Worm (Caenorhabditis elegans) whole organism, midembryonic: ENCODE data around the gene nspg-1.

Experiments used
- T22C8.4 ChIP-seq: fragments of 200-800 bp; sonication (Bioruptor generic); IDR thresholded peaks from 2 replicates; pipeline ENCODE4 v1.3.6; 2022; ENCODE audit warnings: missing genetic modification characterization, missing compliant biosample characterization
- cog-1 ChIP-seq: sonication (generic microtip); optimal IDR thresholded peaks from 2 replicates; lab custom pipeline; 2016; ENCODE audit warnings: missing genetic modification characterization, missing compliant biosample characterization
- flt-1 ChIP-seq: fragments of 200-800 bp; sonication (Bioruptor generic); IDR thresholded peaks from 2 replicates; pipeline ENCODE4 v1.3.6; 2022; ENCODE audit warnings: missing genetic modification characterization, missing compliant biosample characterization
- klf-2 ChIP-seq: fragments of 200-800 bp; sonication (Bioruptor generic); conservative IDR thresholded peaks from 2 replicates; pipeline ENCODE4 v1.3.6; 2022; ENCODE audit warnings: missing genetic modification reagents, missing genetic modification characterization, missing compliant biosample characterization
- med-1 ChIP-seq: sonication (generic microtip); optimal IDR thresholded peaks from 2 replicates; lab custom pipeline; 2017; ENCODE audit warnings: missing genetic modification characterization, mild to moderate bottlenecking, missing compliant biosample characterization, antibody characterized with exemption, missing genetic modification reagents; ENCODE audit not compliant: insufficient read depth
- ref-1 ChIP-seq: fragments of 200-800 bp; sonication (Bioruptor generic); conservative IDR thresholded peaks from 2 replicates; pipeline ENCODE4 v1.3.6; 2022; ENCODE audit warnings: missing genetic modification reagents, missing genetic modification characterization, missing compliant biosample characterization
- tab-1 ChIP-seq: fragments of 200-800 bp; sonication (Bioruptor generic); IDR thresholded peaks from 2 replicates; pipeline ENCODE4 v1.3.6; 2022; ENCODE audit warnings: missing genetic modification characterization, missing compliant biosample characterization
- ztf-23 ChIP-seq: fragments of 200-800 bp; sonication (Bioruptor generic); IDR thresholded peaks from 2 replicates; pipeline ENCODE4 v1.3.6; 2022; ENCODE audit warnings: missing genetic modification reagents, missing genetic modification characterization, missing compliant biosample characterization
- ztf-29 ChIP-seq: fragments of 200-800 bp; sonication (Bioruptor generic); IDR thresholded peaks from 2 replicates; pipeline ENCODE4 v1.3.6; 2022; ENCODE audit warnings: missing genetic modification reagents, missing genetic modification characterization, missing compliant biosample characterization

DNA sequence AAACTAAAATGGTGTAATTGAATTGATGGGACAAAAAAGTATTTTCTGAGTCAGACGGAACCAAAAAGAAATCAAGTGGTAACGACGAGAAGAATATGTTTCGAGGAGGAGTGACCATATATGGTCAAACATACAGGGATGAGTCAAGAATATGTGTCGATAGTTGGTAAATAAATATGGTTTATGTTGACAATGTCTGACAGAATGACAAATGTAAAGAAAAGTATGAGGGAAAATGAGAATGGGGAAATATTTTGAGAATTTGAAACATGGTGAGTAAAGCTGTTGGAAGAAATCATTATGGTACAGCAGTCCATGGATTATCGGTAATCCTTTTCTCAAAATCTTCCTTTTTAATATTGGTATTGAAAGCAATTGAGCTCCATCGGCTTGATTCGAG, at the start of gene nspg-1:
- TF ChIP-seq klf-2: no peak
- TF ChIP-seq ztf-29 (GFP tag; lab: Robert Waterston, UW): no peak
- no peak for TF ChIP-seq ztf-23 (GFP tag; lab: Robert Waterston, UW)
- TF ChIP-seq tab-1 (GFP tag; lab: Robert Waterston, UW): no peak
- TF ChIP-seq cog-1 (tag; lab: Kevin White, UChicago): no peak
- no peak for TF ChIP-seq ref-1 (GFP tag; lab: Robert Waterston, UW)
- no peak for TF ChIP-seq med-1 (GFP tag; lab: Kevin White, UChicago)
- no peak for TF ChIP-seq T22C8.4
- no peak for TF ChIP-seq flt-1 (GFP tag; lab: Robert Waterston, UW)
